Fruit fly (Drosophila melanogaster) whole organism, larva: Measurements from ENCODE around the gene hb.

Experiments
- noc ChIP-seq: fragments of 200-800 bp; sonication (Bioruptor generic); optimal IDR thresholded peaks from 3 replicates; lab custom pipeline; 2019; ENCODE audit warnings: missing biosample characterization, mild to moderate bottlenecking, missing genetic modification characterization, moderate library complexity

Gene hb

DNA sequence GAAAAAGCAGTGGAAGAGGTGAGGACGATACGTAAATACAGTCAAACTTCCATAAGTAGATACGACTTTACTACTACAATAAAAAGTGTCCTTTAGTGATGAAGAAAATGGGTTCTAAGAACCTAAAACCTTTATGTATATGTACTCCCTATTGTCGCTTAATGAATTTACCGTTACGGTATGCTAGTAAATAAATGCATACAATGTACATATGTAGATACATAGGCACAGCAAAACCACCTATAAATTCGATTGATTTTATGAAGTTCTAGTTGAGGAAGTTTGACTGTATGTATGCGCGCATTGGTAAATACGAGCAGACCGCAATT is 18.9 kb upstream of the hb start:
- no peak for TF ChIP-seq noc (tag; lab: Kevin White, UChicago)

DNA sequence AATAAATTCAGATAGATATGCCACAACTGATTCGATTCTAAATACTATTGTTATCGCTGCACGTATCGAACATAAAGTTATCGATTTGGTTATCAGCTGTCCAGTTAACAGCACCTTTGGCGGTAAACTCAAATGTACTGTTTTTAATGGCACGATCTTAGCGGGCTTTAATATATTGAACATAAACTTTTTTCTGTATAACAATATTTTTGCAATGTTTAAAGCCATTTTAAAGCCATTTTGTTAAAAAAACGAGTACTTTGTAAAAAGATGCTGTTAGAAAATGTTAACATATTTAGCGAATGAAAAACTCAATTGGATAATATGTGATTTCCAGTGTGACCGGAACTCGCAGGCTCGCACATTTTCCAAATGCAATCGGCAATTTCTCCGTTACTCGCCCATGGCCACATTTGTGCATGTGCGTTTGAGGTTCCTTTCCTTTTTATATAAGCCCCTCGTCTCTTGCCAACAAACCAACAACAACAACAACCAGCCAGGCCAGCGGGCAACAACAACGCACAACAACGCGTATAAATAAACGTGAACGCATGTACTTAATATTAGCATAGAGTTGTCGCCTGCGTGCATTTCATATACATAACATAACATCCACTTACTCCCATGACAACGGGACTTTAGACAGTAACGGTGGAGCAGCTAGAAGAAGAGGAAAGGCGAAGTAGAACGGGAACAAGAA is 18.4 kb upstream of the hb start, which contains the start of gene TMEM216:
TSS of gene TMEM216 (plus strand) at position 393 of the 700 bp plus-strand sequence.
- TF ChIP-seq noc (tag; lab: Kevin White, UChicago) = no peak

DNA sequence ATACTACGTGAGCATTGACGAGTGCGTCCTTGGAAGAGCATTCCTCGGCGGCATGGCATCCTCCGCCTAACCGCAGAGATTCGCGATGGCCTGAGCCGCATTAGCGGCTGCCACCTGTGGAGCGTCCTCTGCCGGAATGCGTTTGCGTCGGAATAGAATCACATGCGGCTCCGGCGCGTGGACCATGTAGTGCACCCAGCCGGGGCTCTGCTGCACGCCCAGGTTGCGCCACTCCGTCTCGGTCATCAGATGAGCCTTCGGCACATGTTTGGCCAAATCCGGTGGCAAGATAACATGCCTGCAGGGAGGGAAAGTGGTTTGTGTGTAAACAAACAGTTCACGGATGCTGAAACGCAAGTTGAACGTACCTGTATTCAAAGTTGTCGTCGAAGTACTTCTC is 17.7 kb upstream of the hb start:
- no peak for TF ChIP-seq noc (tag; lab: Kevin White, UChicago)

DNA sequence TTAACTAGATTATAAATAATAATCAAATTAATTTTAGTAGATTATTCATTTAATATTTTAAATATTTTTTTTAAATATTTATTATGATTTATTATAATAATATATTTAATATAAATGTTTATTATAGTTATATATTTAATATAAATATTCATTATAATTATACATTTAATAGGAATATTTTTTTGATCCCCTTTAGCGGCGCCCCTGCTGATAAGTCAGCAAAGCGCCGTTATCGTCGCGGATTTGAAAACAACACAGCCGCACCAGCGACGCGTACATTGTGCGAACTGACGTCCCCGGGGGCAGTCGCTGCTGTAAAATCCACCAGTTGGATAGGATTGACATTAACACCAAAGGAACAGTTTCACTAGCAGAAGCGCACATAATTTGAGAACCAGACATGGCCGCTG is 15.1 kb upstream of the hb start, which contains the start of gene CG8112:
TSS of gene CG8112 (plus strand) at position 212 of the 410 bp plus-strand sequence.
- no peak for TF ChIP-seq noc (tag; lab: Kevin White, UChicago)

DNA sequence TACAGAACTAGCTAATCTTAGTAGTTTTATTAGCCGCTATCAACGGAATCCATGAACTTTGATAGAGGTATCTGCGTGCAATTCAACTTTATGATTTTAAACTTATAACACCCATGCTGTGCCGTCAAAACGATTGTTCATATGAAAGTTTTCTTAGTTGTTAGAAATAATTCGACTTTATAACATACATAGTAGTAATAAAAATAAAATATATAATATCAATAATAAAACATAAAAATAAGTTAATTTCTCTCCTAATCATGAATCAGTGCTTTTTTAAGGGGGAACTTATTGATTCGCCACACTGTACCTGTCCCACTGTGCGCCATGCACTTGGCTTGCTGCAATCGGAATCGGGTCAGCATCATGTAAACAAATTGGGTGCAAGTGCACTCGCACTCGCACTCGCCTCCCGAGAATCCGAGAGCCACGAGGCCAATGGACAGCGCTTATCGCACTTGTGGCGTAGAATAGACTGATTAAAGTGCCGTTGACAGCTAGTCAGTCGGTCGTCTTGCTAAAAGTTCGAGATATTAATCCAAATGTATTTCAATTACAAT is 14.3 kb upstream of the hb start:
- TF ChIP-seq noc (tag; lab: Kevin White, UChicago) = peak; percentile 15

DNA sequence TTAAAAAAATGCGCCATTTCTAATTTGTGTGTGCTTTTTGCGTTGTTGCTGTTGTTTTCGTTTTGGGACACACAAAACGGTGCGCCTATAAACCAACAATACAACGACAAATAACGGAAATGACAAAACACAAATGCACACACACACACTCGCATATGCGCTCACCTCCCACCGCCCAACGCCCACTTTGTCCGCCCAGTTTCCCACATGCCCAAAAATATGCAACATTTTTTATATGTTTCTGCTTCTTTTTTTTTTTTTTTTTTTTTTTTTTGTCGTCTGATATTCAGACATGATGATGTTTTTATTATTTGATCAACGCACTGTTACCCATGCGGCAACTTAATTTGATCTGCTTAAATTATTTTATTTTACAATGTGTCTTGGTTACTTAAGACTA is 9.5 kb upstream of the hb start:
- no peak for TF ChIP-seq noc (tag; lab: Kevin White, UChicago)

DNA sequence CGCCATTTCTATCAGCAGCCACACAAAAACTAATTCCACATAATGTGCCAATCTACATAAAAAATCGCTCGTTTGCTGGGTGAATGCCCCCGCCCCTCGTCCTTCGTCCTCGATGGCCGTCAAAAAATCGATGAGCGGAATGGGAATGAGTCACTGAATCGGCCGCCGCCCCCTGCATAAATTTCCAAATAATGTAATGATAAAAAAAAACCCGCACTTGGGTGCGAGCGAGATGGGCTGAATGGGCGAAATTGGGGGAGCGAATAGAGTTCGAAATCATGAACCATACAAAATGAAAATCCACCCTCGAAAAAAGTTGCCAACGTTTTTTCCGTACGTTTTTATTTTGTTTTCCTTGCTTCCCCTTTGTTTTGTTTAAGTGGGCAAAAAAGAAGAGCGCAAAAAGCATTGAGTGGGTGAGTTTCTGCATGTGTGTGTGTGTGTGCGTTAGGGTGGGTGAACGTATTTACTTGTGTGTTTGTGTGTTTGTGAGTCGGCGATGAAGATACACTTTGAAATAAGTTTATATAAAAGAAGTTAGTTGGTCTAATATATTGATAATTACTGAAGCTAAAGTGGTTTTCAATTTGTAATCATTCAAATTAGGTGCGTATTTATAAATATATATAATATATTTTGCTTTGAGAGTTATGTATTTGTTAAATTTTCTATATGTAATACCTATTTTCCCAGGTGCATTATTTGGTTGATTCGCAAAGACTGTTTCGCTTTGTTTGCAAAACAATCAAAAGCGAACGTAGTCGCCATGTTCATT is 7.9 kb upstream of the hb start:
- no peak for TF ChIP-seq noc (tag; lab: Kevin White, UChicago)

DNA sequence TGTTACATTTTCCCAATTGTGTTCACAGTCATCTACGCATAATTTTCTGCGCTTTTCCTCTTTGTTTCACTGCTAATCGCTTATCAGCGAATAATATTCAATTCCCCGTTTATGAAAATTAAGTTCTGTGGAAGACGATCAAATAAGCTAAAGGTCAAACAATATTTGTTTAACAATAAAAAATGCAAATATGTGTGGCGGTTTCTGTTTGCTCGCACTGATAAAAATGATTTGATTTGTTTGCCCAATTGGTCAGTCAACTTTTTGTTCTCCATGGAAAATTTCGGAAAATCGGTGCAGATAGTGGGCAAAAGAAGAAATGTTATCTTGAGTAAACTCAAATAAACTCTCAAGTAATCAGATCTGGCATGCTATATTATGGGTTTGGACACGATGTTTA is 7.0 kb upstream of the hb start:
- no peak for TF ChIP-seq noc (tag; lab: Kevin White, UChicago)

DNA sequence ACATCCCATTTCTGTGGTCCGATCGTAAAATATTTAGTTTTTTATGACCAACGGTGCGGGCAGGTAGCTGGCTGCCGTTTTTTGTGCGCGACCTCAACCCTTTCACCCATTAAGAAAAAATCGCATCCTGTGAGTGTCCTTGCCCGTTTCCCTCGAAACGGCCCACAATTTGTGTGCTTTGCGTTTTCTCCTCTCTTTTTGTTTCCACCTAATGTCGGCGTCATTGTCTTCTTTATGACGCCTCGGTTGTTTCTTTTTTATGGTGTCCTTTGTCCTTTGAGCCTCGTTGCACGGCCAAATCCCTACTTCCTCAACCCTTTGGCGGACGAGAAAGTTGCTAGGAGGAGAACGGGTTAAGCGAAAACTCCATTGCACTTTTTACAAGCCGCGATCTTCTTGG is 3.6 kb upstream of the hb start:
- TF ChIP-seq noc (tag; lab: Kevin White, UChicago) = no peak

DNA sequence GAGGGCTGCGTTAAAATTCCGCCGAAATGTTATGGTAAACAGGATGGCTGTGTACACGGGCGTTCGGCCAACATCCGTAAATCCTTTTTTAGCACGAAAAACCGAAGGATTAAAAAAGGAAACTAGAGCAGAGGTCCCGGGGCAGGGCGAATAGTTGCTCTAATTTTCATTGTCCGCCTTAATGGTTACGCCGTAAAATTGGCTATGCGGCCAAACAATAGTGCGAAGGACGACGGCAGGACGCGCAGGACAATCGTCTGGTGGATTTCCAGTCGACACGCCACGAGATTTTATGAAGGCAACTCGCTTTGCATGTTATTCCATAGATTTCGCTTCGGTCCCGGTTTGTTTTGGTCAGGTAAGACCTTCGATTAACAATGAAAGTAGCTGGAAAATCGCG is 3.0 kb upstream of the hb start:
- no peak for TF ChIP-seq noc (tag; lab: Kevin White, UChicago)

DNA sequence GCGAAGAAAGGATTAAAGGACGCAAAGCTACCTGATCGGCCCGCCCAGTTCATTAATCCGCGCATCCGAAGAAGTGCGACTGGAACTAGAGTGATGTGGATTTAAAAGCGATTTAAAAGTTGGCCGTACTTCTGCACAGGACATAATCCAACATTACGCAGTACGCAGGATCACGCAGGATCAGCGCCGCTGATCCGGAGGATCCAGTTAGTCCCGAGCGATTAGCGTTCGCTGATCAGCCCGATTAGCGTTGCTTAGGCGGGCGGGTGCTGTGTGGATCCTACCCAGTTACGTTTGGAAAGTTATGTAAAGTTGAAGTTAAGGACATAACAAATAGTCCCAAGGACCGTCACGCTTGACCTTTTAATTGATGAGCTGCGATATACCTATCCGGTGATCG is 1.6 kb upstream of the hb start:
- no peak for TF ChIP-seq noc (tag; lab: Kevin White, UChicago)

DNA sequence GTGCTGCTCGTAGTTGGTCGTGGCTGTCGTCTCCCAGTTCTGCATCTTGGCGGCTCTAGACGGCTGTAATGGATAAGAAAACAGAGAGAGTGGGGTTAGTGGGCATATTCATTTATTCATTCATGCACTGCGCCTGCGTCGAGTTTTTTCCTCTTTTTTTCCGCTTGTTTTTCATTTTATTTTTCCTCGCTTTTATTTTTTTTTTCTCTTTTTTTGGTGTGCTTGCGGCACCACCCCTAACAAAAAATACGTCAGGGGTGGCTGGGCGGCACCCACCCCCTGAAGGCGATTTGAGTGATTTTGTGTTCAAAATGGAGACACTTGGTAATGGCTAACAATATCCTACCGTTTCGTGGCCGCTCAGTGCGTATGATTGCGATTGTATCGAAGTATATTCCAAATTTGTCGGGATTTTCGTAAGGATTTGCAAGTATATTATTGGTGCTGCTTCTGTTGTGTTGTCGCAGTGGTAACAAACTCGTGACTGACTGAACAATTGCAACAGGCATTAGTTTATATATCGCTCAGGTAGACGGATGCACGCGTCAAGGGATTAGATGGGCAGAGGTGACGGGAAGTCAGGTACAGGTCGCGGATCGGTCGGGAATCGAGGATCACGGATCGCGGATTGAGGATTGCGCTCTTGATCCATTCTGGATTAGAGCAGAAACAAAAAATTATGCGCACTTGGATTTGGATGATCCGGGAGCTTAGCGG is 3.4 kb downstream of the hb start:
- no peak for TF ChIP-seq noc (tag; lab: Kevin White, UChicago)

DNA sequence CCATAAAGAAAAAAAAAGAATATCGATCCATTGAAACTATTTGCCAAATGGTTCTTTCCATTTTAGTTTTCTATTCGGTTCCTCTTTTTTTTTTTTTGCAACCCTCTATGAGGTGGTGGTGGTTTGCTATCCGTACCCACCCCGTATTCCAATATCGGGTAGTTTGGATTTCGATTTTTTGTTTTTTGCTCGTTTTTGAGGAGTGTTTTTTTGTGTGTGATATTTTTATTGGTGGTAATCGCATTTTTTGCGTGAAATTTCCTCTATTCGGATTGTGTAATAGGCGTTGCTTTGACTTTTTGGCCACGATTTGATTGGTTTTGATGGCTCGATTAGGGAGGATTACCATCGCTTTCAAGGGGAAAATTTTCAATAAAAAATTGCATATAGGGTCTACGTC is 11.2 kb downstream of the hb start:
- TF ChIP-seq noc (tag; lab: Kevin White, UChicago) = no peak

DNA sequence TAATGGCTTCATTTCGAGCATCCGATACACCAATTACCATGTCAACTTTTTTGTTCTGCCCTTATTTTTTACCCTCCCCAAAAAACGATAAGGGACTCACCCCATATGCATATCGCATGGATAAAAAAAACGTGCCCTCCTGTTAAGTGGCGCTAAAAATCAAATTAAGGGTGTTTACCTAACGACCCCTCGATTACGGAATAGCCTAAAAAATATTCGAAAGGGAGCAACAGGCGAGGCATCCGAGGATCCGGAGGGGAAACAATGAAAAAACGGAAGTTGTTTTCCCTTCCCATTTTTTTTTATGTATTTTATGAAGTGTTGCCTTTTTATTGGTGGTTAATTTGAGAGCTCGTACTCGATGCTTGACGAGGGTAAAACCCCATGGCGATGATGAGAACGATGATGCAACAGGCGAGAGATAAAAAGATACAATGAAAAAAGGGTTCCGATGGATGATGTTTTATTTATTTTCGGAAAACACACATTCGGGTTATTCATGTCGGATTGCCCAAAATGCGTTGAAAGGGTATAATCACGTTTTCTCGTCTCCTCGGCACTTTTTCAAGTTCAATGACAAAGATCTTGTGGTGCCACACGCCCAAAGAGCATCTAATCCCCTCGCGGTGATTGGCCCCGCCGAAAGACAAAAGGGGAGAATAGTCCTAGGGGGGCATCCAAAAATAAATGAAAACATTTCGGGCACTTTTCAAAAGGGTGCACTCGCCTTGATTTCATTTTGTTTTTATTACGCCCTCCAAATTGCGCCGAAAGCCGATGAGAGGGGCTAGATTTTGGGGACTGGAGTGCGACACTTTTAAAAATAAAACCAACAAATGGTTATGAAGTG is 13.1 kb downstream of the hb start, which contains the start of gene CG44227:
TSS of gene CG44227 (minus strand) at position 849 of the 850 bp plus-strand sequence.
- TF ChIP-seq noc (tag; lab: Kevin White, UChicago) = no peak

DNA sequence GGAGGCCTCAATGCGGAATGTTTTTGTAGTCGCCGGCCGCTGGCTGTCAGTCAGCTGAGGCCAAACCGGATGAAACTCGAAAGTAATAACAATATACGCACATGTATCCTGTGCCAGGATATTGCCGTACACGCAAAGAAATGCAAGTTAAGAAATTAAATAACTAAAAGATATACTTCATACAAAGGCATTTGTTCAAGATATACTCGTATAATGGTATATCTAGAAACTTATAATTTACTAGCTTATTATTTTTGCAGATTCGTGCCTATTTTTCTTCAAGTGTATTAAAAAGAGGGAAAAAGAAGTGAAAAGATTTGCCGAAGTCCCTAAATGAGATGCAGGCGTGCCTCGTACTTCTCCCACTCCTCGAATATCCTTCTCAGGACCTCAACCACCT is 14.3 kb downstream of the hb start:
- no peak for TF ChIP-seq noc (tag; lab: Kevin White, UChicago)
